Worm (Caenorhabditis elegans) whole organism, L2 larva: ENCODE data around the gene pdi-6.

Experiments used
- C34F6.9 ChIP-seq: fragments of 150-350 bp; optimal IDR thresholded peaks from 2 replicates; lab custom pipeline; 2014; ENCODE audit warnings: missing biosample characterization, missing genetic modification characterization
- ama-1 ChIP-seq: fragments of 150-350 bp; optimal IDR thresholded peaks from 2 replicates; lab custom pipeline; 2018; ENCODE audit warnings: inconsistent platforms
- blmp-1 ChIP-seq: sonication (generic microtip); optimal IDR thresholded peaks from 2 replicates; lab custom pipeline; 2017; ENCODE audit warnings: missing genetic modification characterization, mild to moderate bottlenecking, missing compliant biosample characterization, antibody characterized with exemption, moderate library complexity; ENCODE audit not compliant: insufficient read depth
- egl-27 ChIP-seq: sonication (generic microtip); optimal IDR thresholded peaks from 3 replicates; lab custom pipeline; 2017; ENCODE audit warnings: missing biosample characterization, missing genetic modification reagents, missing genetic modification characterization
- mab-5 ChIP-seq: fragments of 150-350 bp; optimal IDR thresholded peaks from 2 replicates; lab custom pipeline; 2014; ENCODE audit warnings: missing biosample characterization, missing genetic modification characterization
- nhr-12 ChIP-seq: fragments of 150-350 bp; optimal IDR thresholded peaks from 2 replicates; lab custom pipeline; 2014; ENCODE audit warnings: missing biosample characterization, missing genetic modification characterization
- nhr-21 ChIP-seq: fragments of 150-350 bp; optimal IDR thresholded peaks from 2 replicates; lab custom pipeline; 2014; ENCODE audit warnings: missing biosample characterization, missing genetic modification characterization
- snpc-4 ChIP-seq: fragments of 150-350 bp; optimal IDR thresholded peaks from 2 replicates; lab custom pipeline; 2014; ENCODE audit warnings: missing biosample characterization, missing genetic modification characterization
- unc-55 ChIP-seq: fragments of 150-350 bp; sonication (generic microtip); optimal IDR thresholded peaks from 3 replicates; lab custom pipeline; 2014; ENCODE audit warnings: missing biosample characterization, missing genetic modification reagents, missing genetic modification characterization
- ztf-4 ChIP-seq: fragments of 150-350 bp; optimal IDR thresholded peaks from 2 replicates; lab custom pipeline; 2014; ENCODE audit warnings: missing biosample characterization, missing genetic modification characterization

DNA sequence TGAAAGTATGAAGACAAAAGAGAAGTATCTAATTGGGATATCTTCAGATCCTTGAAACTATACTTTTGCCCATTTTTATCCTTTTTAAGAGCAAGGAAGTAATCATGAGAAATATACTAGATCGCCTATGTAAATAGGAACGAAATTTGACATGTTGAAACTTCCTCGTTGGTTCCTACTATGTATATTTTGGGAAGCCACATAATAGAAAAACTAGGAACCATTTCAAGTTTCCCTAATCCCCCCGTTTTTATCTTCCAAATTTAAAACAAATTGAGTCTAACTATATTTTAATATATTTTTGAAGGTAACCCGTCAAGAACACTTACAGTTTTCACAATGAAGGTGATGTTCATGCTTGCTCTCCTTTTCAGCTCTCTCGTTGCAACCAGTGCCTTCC is 39.5 kb downstream of the pdi-6 start, which contains the start of gene flp-26:
- TF ChIP-seq ama-1 (lab: Kevin White, UChicago), result no peak
- no peak for TF ChIP-seq snpc-4 (tag; lab: Kevin White, UChicago)
- no peak for TF ChIP-seq ztf-4 (tag; lab: Kevin White, UChicago)
- TF ChIP-seq egl-27, result no peak
- TF ChIP-seq mab-5 (tag; lab: Kevin White, UChicago), result no peak
- no peak for TF ChIP-seq nhr-12
- no peak for TF ChIP-seq blmp-1 (tag; lab: Kevin White, UChicago)
- no peak for TF ChIP-seq nhr-21 (tag; lab: Kevin White, UChicago)
- no peak for TF ChIP-seq C34F6.9 (tag; lab: Kevin White, UChicago)
- no peak for TF ChIP-seq unc-55 (GFP tag; lab: Kevin White, UChicago)
